Worm (Caenorhabditis elegans) whole organism, L3 larva: ENCODE measurements around the gene nas-24.

Source experiments
- R02D3.7 ChIP-seq: fragments of 150-350 bp; optimal IDR thresholded peaks from 2 replicates; lab custom pipeline; 2014; ENCODE audit warnings: missing biosample characterization, missing genetic modification characterization
- ama-1 ChIP-seq: fragments of 150-350 bp; optimal IDR thresholded peaks from 2 replicates; lab custom pipeline; 2018
- ceh-16 ChIP-seq: sonication (generic microtip); optimal IDR thresholded peaks from 2 replicates; lab custom pipeline; 2017; ENCODE audit warnings: missing biosample characterization, missing genetic modification characterization
- ceh-28 ChIP-seq: fragments of 150-350 bp; optimal IDR thresholded peaks from 2 replicates; lab custom pipeline; 2014; ENCODE audit warnings: missing biosample characterization, missing genetic modification reagents, missing genetic modification characterization
- ceh-9 ChIP-seq: sonication (generic microtip); optimal IDR thresholded peaks from 2 replicates; lab custom pipeline; 2018; ENCODE audit warnings: missing biosample characterization, missing genetic modification characterization
- daf-12 ChIP-seq: fragments of 150-350 bp; optimal IDR thresholded peaks from 2 replicates; lab custom pipeline; 2014; ENCODE audit warnings: missing biosample characterization, missing genetic modification reagents, missing genetic modification characterization
- egl-27 ChIP-seq: sonication (generic microtip); optimal IDR thresholded peaks from 4 replicates; lab custom pipeline; 2017; ENCODE audit warnings: missing biosample characterization, missing genetic modification reagents, missing genetic modification characterization
- egl-5 ChIP-seq: fragments of 150-350 bp; optimal IDR thresholded peaks from 2 replicates; lab custom pipeline; 2017; ENCODE audit warnings: missing biosample characterization, missing genetic modification reagents, missing genetic modification characterization, inconsistent platforms
- elt-1 ChIP-seq: fragments of 150-350 bp; optimal IDR thresholded peaks from 2 replicates; lab custom pipeline; 2014; ENCODE audit warnings: missing biosample characterization, missing genetic modification characterization
- elt-2 ChIP-seq: sonication (generic microtip); optimal IDR thresholded peaks from 2 replicates; lab custom pipeline; 2016; ENCODE audit warnings: missing genetic modification reagents, mild to moderate bottlenecking, missing genetic modification characterization, missing compliant biosample characterization
- fkh-2 ChIP-seq: fragments of 150-350 bp; optimal IDR thresholded peaks from 2 replicates; lab custom pipeline; 2014; ENCODE audit warnings: missing biosample characterization, missing genetic modification reagents, missing genetic modification characterization
- fos-1 ChIP-seq: fragments of 150-350 bp; optimal IDR thresholded peaks from 2 replicates; lab custom pipeline; 2014; ENCODE audit warnings: missing biosample characterization, missing genetic modification characterization
- jun-1 ChIP-seq: fragments of 150-350 bp; optimal IDR thresholded peaks from 2 replicates; lab custom pipeline; 2014; ENCODE audit warnings: missing biosample characterization, missing genetic modification reagents, missing genetic modification characterization
- lin-15B ChIP-seq: fragments of 150-350 bp; optimal IDR thresholded peaks from 2 replicates; lab custom pipeline; 2014; ENCODE audit warnings: missing biosample characterization, missing genetic modification characterization
- lin-39 ChIP-seq: fragments of 150-350 bp; optimal IDR thresholded peaks from 2 replicates; lab custom pipeline; 2018; ENCODE audit warnings: missing biosample characterization, missing genetic modification reagents, missing genetic modification characterization
- mdl-1 ChIP-seq: fragments of 150-350 bp; optimal IDR thresholded peaks from 2 replicates; lab custom pipeline; 2014; ENCODE audit warnings: missing biosample characterization, missing genetic modification characterization
- mml-1 ChIP-seq: fragments of 150-350 bp; sonication (generic microtip); optimal IDR thresholded peaks from 3 replicates; lab custom pipeline; 2014; ENCODE audit warnings: missing biosample characterization, missing genetic modification characterization
- nfya-1 ChIP-seq: sonication (generic microtip); optimal IDR thresholded peaks from 2 replicates; lab custom pipeline; 2017; ENCODE audit warnings: missing genetic modification characterization, mild to moderate bottlenecking, missing compliant biosample characterization, antibody characterized with exemption, moderate library complexity; ENCODE audit not compliant: insufficient read depth
- nhr-11 ChIP-seq: fragments of 150-350 bp; optimal IDR thresholded peaks from 2 replicates; lab custom pipeline; 2014; ENCODE audit warnings: missing biosample characterization, missing genetic modification characterization
- nhr-12 ChIP-seq: fragments of 150-350 bp; optimal IDR thresholded peaks from 2 replicates; lab custom pipeline; 2014; ENCODE audit warnings: missing biosample characterization, missing genetic modification characterization
- nhr-23 ChIP-seq: fragments of 150-350 bp; optimal IDR thresholded peaks from 2 replicates; lab custom pipeline; 2014; ENCODE audit warnings: missing biosample characterization, missing genetic modification reagents, missing genetic modification characterization
- nhr-28 ChIP-seq: fragments of 150-350 bp; optimal IDR thresholded peaks from 2 replicates; lab custom pipeline; 2014; ENCODE audit warnings: missing biosample characterization, missing genetic modification characterization
- nhr-76 ChIP-seq: fragments of 150-350 bp; sonication (generic microtip); optimal IDR thresholded peaks from 5 replicates; lab custom pipeline; 2014; ENCODE audit warnings: missing biosample characterization, missing genetic modification characterization
- pha-4 ChIP-seq: fragments of 150-350 bp; optimal IDR thresholded peaks from 2 replicates; lab custom pipeline; 2014; ENCODE audit warnings: missing biosample characterization, missing genetic modification reagents, missing genetic modification characterization
- pqm-1 ChIP-seq: fragments of 150-350 bp; optimal IDR thresholded peaks from 2 replicates; lab custom pipeline; 2017; ENCODE audit warnings: missing biosample characterization, missing genetic modification characterization, inconsistent platforms
- sea-2 ChIP-seq: fragments of 150-350 bp; sonication (generic microtip); optimal IDR thresholded peaks from 4 replicates; lab custom pipeline; 2014; ENCODE audit warnings: missing biosample characterization, missing genetic modification reagents, missing genetic modification characterization
- snpc-4 ChIP-seq: fragments of 150-350 bp; optimal IDR thresholded peaks from 2 replicates; lab custom pipeline; 2014; ENCODE audit warnings: missing biosample characterization, missing genetic modification characterization
- tbx-2 ChIP-seq: sonication (generic microtip); optimal IDR thresholded peaks from 2 replicates; lab custom pipeline; 2016; ENCODE audit warnings: mild to moderate bottlenecking, missing genetic modification characterization, missing compliant biosample characterization
- unc-39 ChIP-seq: sonication (generic microtip); optimal IDR thresholded peaks from 4 replicates; lab custom pipeline; 2017; ENCODE audit warnings: missing biosample characterization, missing genetic modification characterization
- zag-1 ChIP-seq: fragments of 150-350 bp; optimal IDR thresholded peaks from 2 replicates; lab custom pipeline; 2014; ENCODE audit warnings: missing biosample characterization, missing genetic modification characterization

Gene nas-24

DNA sequence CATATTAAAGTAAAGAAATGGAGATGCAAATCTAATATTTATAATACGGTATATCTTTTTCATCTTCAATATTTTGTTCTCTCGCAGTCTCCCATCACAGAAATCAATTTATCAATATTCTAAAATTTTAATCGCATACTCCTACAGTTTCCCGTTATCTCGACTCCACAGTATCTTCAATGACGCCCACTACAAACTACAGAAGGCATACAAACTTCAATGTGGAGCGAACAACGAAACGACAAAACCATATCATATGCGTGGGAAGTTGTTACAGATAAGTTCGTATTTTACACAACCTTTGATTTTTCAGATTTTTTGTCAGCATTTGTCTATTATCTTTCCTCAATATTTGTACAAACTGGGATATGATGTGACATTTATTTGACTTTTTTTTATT, 29.3 kb upstream of the nas-24 start:
- peak; percentile 86 for TF ChIP-seq elt-2 (tag; lab: Kevin White, UChicago)
- TF ChIP-seq egl-27 (tag; lab: Kevin White, UChicago), result no peak
- no peak for TF ChIP-seq mdl-1 (tag; lab: Kevin White, UChicago)
- peak; percentile 80 for TF ChIP-seq pqm-1 (tag; lab: Kevin White, UChicago)
- TF ChIP-seq lin-39 (tag; lab: Kevin White, UChicago), result no peak

DNA sequence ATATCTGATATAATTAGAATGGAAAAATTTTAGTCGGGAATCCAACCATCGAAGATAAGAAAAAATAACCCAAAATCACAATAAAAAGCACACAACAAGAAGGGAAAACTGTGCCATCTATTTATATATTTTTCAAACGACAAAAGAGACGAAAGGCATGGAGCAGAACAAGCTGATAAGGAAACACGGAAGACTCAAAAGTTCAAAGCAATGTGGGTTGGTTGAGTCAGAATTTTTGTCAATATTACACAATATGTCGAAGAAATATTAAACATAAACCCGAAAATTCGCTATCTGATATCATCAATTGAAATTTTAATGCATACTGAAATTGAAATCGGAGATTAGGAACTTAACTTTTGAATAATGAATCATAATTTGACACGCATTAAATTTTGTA, 24.3 kb upstream of the nas-24 start, which contains the start of gene F35E12.9:
TSS of gene F35E12.9 (minus strand) at position 227 of the 400 bp plus-strand sequence.
- peak; percentile 94 for TF ChIP-seq pqm-1 (tag; lab: Kevin White, UChicago)
- TF ChIP-seq jun-1 (tag; lab: Kevin White, UChicago), result peak; percentile 49
- TF ChIP-seq mml-1 (tag; lab: Kevin White, UChicago), result no peak
- no peak for TF ChIP-seq egl-27 (tag; lab: Kevin White, UChicago)
- peak; percentile 95 for TF ChIP-seq elt-2 (tag; lab: Kevin White, UChicago)
- TF ChIP-seq lin-39 (tag; lab: Kevin White, UChicago), result no peak
- TF ChIP-seq pha-4, result peak; percentile 61

DNA sequence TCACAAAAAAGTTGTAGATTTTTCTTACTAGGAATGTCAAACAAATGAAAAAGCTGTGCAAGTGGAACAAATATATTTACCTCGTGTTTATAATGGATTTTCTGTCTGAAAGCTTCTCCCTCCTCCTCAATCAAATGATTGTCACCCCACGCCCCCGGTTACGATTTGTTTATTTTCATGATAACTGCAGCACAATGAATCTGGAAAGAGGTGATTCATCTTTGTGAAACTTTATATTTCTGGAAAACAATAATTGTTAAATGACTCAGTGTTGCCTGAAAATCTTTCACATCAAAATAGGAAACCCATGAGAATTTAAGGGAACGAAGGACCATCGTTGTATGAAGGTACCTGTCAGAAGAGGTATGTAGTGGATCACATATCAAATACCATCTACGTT, 20.5 kb upstream of the nas-24 start, which contains the start of gene F35E12.10:
TSS of gene F35E12.10 (minus strand) at position 101 of the 400 bp plus-strand sequence.
- no peak for TF ChIP-seq ceh-28 (tag; lab: Kevin White, UChicago)
- no peak for TF ChIP-seq nhr-23
- no peak for TF ChIP-seq daf-12 (tag; lab: Kevin White, UChicago)
- TF ChIP-seq tbx-2 (tag; lab: Kevin White, UChicago), result no peak
- TF ChIP-seq zag-1, result no peak
- TF ChIP-seq elt-2 (tag; lab: Kevin White, UChicago), result no peak
- TF ChIP-seq nhr-76 (tag; lab: Kevin White, UChicago), result no peak
- TF ChIP-seq elt-1 (tag; lab: Kevin White, UChicago), result no peak
- TF ChIP-seq sea-2 (GFP tag; lab: Kevin White, UChicago), result no peak
- TF ChIP-seq jun-1 (tag; lab: Kevin White, UChicago), result no peak
- TF ChIP-seq nhr-28 (tag; lab: Kevin White, UChicago), result no peak
- TF ChIP-seq fos-1 (tag; lab: Kevin White, UChicago), result no peak
- no peak for TF ChIP-seq ama-1 (lab: Kevin White, UChicago)
- no peak for TF ChIP-seq egl-27 (tag; lab: Kevin White, UChicago)
- no peak for TF ChIP-seq ceh-9 (tag; lab: Kevin White, UChicago)
- no peak for TF ChIP-seq nhr-12 (tag; lab: Kevin White, UChicago)
- TF ChIP-seq snpc-4, result no peak
- no peak for TF ChIP-seq ceh-16 (tag; lab: Kevin White, UChicago)
- TF ChIP-seq nhr-11 (tag; lab: Kevin White, UChicago), result no peak
- no peak for TF ChIP-seq nfya-1 (tag; lab: Kevin White, UChicago)

DNA sequence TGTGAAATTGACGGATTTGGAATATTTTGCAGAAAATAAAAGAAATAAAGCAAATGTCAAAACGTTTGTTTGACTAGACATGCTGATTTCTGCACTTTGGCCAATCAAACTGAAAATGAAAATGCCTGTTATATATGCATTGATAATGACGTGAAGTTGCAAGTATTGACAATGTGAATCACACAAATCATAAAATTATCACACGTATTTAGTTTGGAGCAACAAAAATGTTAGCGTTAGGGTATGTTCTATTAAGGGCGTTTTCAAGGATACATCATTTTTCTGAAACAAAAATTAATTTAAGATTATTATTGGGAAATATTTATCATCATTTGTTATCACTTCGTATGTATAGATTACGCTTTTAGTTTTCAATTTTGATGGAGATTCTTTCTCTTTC, 17.4 kb upstream of the nas-24 start, which contains the start of gene cld-9:
TSS of gene cld-9 (minus strand) at position 81 of the 400 bp plus-strand sequence.
- TF ChIP-seq pqm-1 (tag; lab: Kevin White, UChicago) (peak; percentile 40), fkh-2 (tag; lab: Kevin White, UChicago) (no peak), egl-5 (tag; lab: Kevin White, UChicago) (no peak), lin-15B (tag; lab: Kevin White, UChicago) (no peak), unc-39 (tag; lab: Kevin White, UChicago) (no peak), elt-2 (tag; lab: Kevin White, UChicago) (peak; percentile 71)

DNA sequence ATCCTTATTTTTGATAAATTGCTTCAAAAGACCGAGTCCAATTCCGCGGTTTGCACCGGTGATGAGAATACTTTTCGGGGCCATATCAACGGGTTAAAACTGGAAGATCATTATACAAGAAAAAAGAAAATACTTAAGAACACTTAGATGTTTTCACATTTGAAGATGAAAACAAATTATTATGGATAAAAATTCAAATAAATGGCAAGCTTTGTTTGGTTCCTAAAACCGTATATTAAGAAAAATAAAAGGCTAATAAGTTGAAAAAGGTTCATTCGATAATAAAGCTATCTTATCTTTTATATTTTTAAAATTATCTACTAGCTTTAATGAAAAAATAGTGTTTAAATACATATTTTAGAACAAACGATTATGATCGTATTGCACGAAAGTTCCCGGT, 15.7 kb upstream of the nas-24 start, which contains the start of gene F20G2.1:
TSS of gene F20G2.1 (minus strand) at position 101 of the 400 bp plus-strand sequence.
- TF ChIP-seq R02D3.7 (tag; lab: Kevin White, UChicago) (no peak), mml-1 (tag; lab: Kevin White, UChicago) (no peak), fkh-2 (tag; lab: Kevin White, UChicago) (no peak)
- TF ChIP-seq, all 47 proteins: peak for 0
